Fruit fly (Drosophila melanogaster): Measurements from ENCODE around the gene Cpr64Aa.

The Cpr64Aa gene

dm6 chr3L:4242428-4242827 is 33.5 kb upstream of the Cpr64Aa start, which contains the start of gene pav (continued):
- TF ChIP-seq CG10979 (tag; optimal IDR thresholded peaks at IDR 0.05) (peak; percentile 41), ewg (GFP tag; optimal IDR thresholded peaks at IDR 0.05) (no peak), ftz-f1 (GFP tag; optimal IDR thresholded peaks at IDR 0.05) (peak; percentile 46), BtbVII (GFP tag; optimal IDR thresholded peaks at IDR 0.05) (no peak), CG15696 (tag; optimal IDR thresholded peaks at IDR 0.05) (peak; percentile 11), cwo (GFP tag; optimal IDR thresholded peaks at IDR 0.05) (no peak), CG3847 (GFP tag; IDR thresholded peaks at IDR 0.05) (peak; percentile 63; the same call in 1 of the 2 replicates), ind (GFP tag; optimal IDR thresholded peaks at IDR 0.05) (peak; percentile 31), CG17612 (GFP tag; IDR thresholded peaks at IDR 0.05) (no peak), Atf3 (GFP tag; optimal IDR thresholded peaks at IDR 0.05) (no peak), wdn (GFP tag; IDR thresholded peaks at IDR 0.05) (no peak), Asciz (GFP tag; optimal IDR thresholded peaks at IDR 0.05) (no peak), CG4707 (GFP tag; optimal IDR thresholded peaks at IDR 0.05) (no peak), B-H1 (GFP tag; IDR thresholded peaks at IDR 0.05) (peak; percentile 32; the same call in 1 of the 3 replicates), lola (GFP tag; optimal IDR thresholded peaks at IDR 0.05) (peak in 1 of 3 experiments; percentile 30), ab (GFP tag; optimal IDR thresholded peaks at IDR 0.05) (no peak), Elba2 (GFP tag; optimal IDR thresholded peaks at IDR 0.05) (peak; percentile 9), ranshi (GFP tag; IDR thresholded peaks at IDR 0.05) (peak; percentile 11; the same call in 1 of the 2 replicates), CG2129 (GFP tag; IDR thresholded peaks at IDR 0.05; ENCODE audit: partially characterized antibody) (no peak), CG18262 (tag; optimal IDR thresholded peaks at IDR 0.05) (no peak), CG8359 (GFP tag; optimal IDR thresholded peaks at IDR 0.05; ENCODE audit: borderline replicate concordance) (no peak), cg (GFP tag; optimal IDR thresholded peaks at IDR 0.05) (no peak), D19B (GFP tag; optimal IDR thresholded peaks at IDR 0.05) (peak; percentile 86), ems (GFP tag; optimal IDR thresholded peaks at IDR 0.05) (no peak), Vsx1 (GFP tag; optimal IDR thresholded peaks at IDR 0.05) (no peak), Rfx (GFP tag; IDR thresholded peaks at IDR 0.05) (peak; percentile 69), CG11695 (GFP tag; IDR thresholded peaks at IDR 0.05) (peak; percentile 80), CG9932 (GFP tag; IDR thresholded peaks at IDR 0.05) (peak; percentile 53), CG6272 (GFP tag; IDR thresholded peaks at IDR 0.05) (no peak), CG12942 (GFP tag; optimal IDR thresholded peaks at IDR 0.05) (no peak), bcd (GFP tag; optimal IDR thresholded peaks at IDR 0.05) (no peak), CG14710 (tag; optimal IDR thresholded peaks at IDR 0.05) (peak; percentile 65), Nf-YC (tag; optimal IDR thresholded peaks at IDR 0.05) (no peak), fru (optimal IDR thresholded peaks at IDR 0.05) (no peak), fu2 (GFP tag; optimal IDR thresholded peaks at IDR 0.05) (no peak), onecut (GFP tag; IDR thresholded peaks at IDR 0.05) (peak; percentile 24; the same call in 1 of the 2 replicates), lilli (GFP tag; optimal IDR thresholded peaks at IDR 0.05) (peak; percentile 16), CG31365 (tag; optimal IDR thresholded peaks at IDR 0.05) (no peak), CG32767 (GFP tag; IDR thresholded peaks at IDR 0.05) (no peak), CG2889 (GFP tag; IDR thresholded peaks at IDR 0.05) (no peak), CG12236 (GFP tag; optimal IDR thresholded peaks at IDR 0.05) (no peak), YL-1 (GFP tag; optimal IDR thresholded peaks at IDR 0.05) (peak; percentile 66), CG12219 (GFP tag; optimal IDR thresholded peaks at IDR 0.05) (no peak), CG33557 (GFP tag; optimal IDR thresholded peaks at IDR 0.05) (no peak), CG12104 (GFP tag; optimal IDR thresholded peaks at IDR 0.05) (peak; percentile 18), tin (GFP tag; optimal IDR thresholded peaks at IDR 0.05) (peak; percentile 28), fd96Cb (tag; optimal IDR thresholded peaks at IDR 0.05) (peak; percentile 44), nau (GFP tag; optimal IDR thresholded peaks at IDR 0.05) (no peak), ATbp (GFP tag; optimal IDR thresholded peaks at IDR 0.05) (no peak), CG17802 (tag; optimal IDR thresholded peaks at IDR 0.05) (no peak), fd102C (GFP tag; optimal IDR thresholded peaks at IDR 0.05) (no peak)

All from whole organism, embryonic.